Worm (Caenorhabditis elegans) whole organism, L2 larva: Measurements from ENCODE around the gene lon-2.

Experiments used
- C34F6.9 ChIP-seq: fragments of 150-350 bp; optimal IDR thresholded peaks from 2 replicates; lab custom pipeline; 2014; ENCODE audit warnings: missing biosample characterization, missing genetic modification characterization
- F13H6.1 ChIP-seq: sonication (generic microtip); optimal IDR thresholded peaks from 2 replicates; lab custom pipeline; 2016; ENCODE audit warnings: missing genetic modification characterization, missing compliant biosample characterization
- R02D3.7 ChIP-seq: fragments of 150-350 bp; optimal IDR thresholded peaks from 2 replicates; lab custom pipeline; 2014; ENCODE audit warnings: missing biosample characterization, missing genetic modification characterization
- ZK546.5 ChIP-seq: sonication (generic microtip); optimal IDR thresholded peaks from 2 replicates; lab custom pipeline; 2017; ENCODE audit warnings: missing biosample characterization, missing genetic modification characterization
- alr-1 ChIP-seq: fragments of 150-350 bp; optimal IDR thresholded peaks from 2 replicates; lab custom pipeline; 2014; ENCODE audit warnings: missing biosample characterization, missing genetic modification characterization
- aly-2 ChIP-seq: fragments of 150-350 bp; optimal IDR thresholded peaks from 2 replicates; lab custom pipeline; 2014; ENCODE audit warnings: missing biosample characterization, missing genetic modification characterization
- ama-1 ChIP-seq: fragments of 150-350 bp; optimal IDR thresholded peaks from 2 replicates; lab custom pipeline; 2018; ENCODE audit warnings: inconsistent platforms
- blmp-1 ChIP-seq: sonication (generic microtip); optimal IDR thresholded peaks from 2 replicates; lab custom pipeline; 2017; ENCODE audit warnings: missing genetic modification characterization, mild to moderate bottlenecking, missing compliant biosample characterization, antibody characterized with exemption, moderate library complexity; ENCODE audit not compliant: insufficient read depth
- ceh-16 ChIP-seq: fragments of 150-350 bp; optimal IDR thresholded peaks from 2 replicates; lab custom pipeline; 2014; ENCODE audit warnings: missing biosample characterization, missing genetic modification characterization
- ceh-82 ChIP-seq: fragments of 150-350 bp; optimal IDR thresholded peaks from 2 replicates; lab custom pipeline; 2014; ENCODE audit warnings: missing biosample characterization, missing genetic modification characterization
- crh-2 ChIP-seq: sonication (generic microtip); optimal IDR thresholded peaks from 2 replicates; lab custom pipeline; 2017; ENCODE audit warnings: missing biosample characterization, missing genetic modification characterization
- dmd-4 ChIP-seq: sonication (generic microtip); optimal IDR thresholded peaks from 2 replicates; lab custom pipeline; 2017; ENCODE audit warnings: missing biosample characterization, missing genetic modification characterization
- egl-27 ChIP-seq: sonication (generic microtip); optimal IDR thresholded peaks from 3 replicates; lab custom pipeline; 2017; ENCODE audit warnings: missing biosample characterization, missing genetic modification reagents, missing genetic modification characterization
- elt-1 ChIP-seq: fragments of 150-350 bp; optimal IDR thresholded peaks from 2 replicates; lab custom pipeline; 2014; ENCODE audit warnings: missing biosample characterization, missing genetic modification characterization
- elt-3 ChIP-seq: sonication (generic microtip); optimal IDR thresholded peaks from 2 replicates; lab custom pipeline; 2017; ENCODE audit warnings: missing biosample characterization, missing genetic modification characterization
- fos-1 ChIP-seq: fragments of 150-350 bp; optimal IDR thresholded peaks from 2 replicates; lab custom pipeline; 2014; ENCODE audit warnings: missing biosample characterization, missing genetic modification characterization
- gmeb-1 ChIP-seq: fragments of 150-350 bp; optimal IDR thresholded peaks from 2 replicates; lab custom pipeline; 2014; ENCODE audit warnings: missing biosample characterization, missing genetic modification characterization
- lin-11 ChIP-seq: fragments of 150-350 bp; sonication (generic microtip); optimal IDR thresholded peaks from 2 replicates; lab custom pipeline; 2014; ENCODE audit warnings: missing biosample characterization, missing genetic modification characterization, inconsistent platforms, mixed read lengths
- lin-13 ChIP-seq: fragments of 150-350 bp; optimal IDR thresholded peaks from 2 replicates; lab custom pipeline; 2014; ENCODE audit warnings: missing biosample characterization, missing genetic modification reagents, missing genetic modification characterization
- lin-39 ChIP-seq: fragments of 150-350 bp; optimal IDR thresholded peaks from 2 replicates; lab custom pipeline; 2014; ENCODE audit warnings: missing biosample characterization, missing genetic modification reagents, missing genetic modification characterization
- lsy-2 ChIP-seq, 2 experiments: fragments of 150-350 bp in 1 of 2; sonication (generic microtip) in 1 of 2; optimal IDR thresholded peaks; 2 replicates each; lab custom pipeline; 2014 to 2017; ENCODE audit warnings: missing biosample characterization in 2 of 2, missing genetic modification characterization in 2 of 2
- mab-5 ChIP-seq: fragments of 150-350 bp; optimal IDR thresholded peaks from 2 replicates; lab custom pipeline; 2014; ENCODE audit warnings: missing biosample characterization, missing genetic modification characterization
- mbf-1 ChIP-seq: sonication (generic microtip); optimal IDR thresholded peaks from 2 replicates; lab custom pipeline; 2017; ENCODE audit warnings: missing biosample characterization, missing genetic modification characterization
- mdl-1 ChIP-seq, 2 experiments: fragments of 150-350 bp in 1 of 2; sonication (generic microtip) in 1 of 2; optimal IDR thresholded peaks; 2 replicates each; lab custom pipeline; 2017; ENCODE audit warnings: missing biosample characterization in 2 of 2, missing genetic modification characterization in 2 of 2
- nhr-10 ChIP-seq: sonication (generic microtip); optimal IDR thresholded peaks from 2 replicates; lab custom pipeline; 2017; ENCODE audit warnings: missing biosample characterization, missing genetic modification characterization
- nhr-12 ChIP-seq: fragments of 150-350 bp; optimal IDR thresholded peaks from 2 replicates; lab custom pipeline; 2014; ENCODE audit warnings: missing biosample characterization, missing genetic modification characterization
- nhr-129 ChIP-seq: fragments of 150-350 bp; optimal IDR thresholded peaks from 2 replicates; lab custom pipeline; 2014; ENCODE audit warnings: missing biosample characterization, missing genetic modification characterization
- nhr-23 ChIP-seq: fragments of 150-350 bp; optimal IDR thresholded peaks from 2 replicates; lab custom pipeline; 2014; ENCODE audit warnings: missing biosample characterization, missing genetic modification reagents, missing genetic modification characterization
- nhr-237 ChIP-seq: fragments of 150-350 bp; optimal IDR thresholded peaks from 2 replicates; lab custom pipeline; 2014; ENCODE audit warnings: missing biosample characterization, missing genetic modification characterization
- nhr-25 ChIP-seq: fragments of 150-350 bp; sonication (generic microtip); optimal IDR thresholded peaks from 3 replicates; lab custom pipeline; 2014; ENCODE audit warnings: missing biosample characterization, missing genetic modification characterization
- nhr-6 ChIP-seq: fragments of 150-350 bp; optimal IDR thresholded peaks from 2 replicates; lab custom pipeline; 2014; ENCODE audit warnings: missing biosample characterization, missing genetic modification characterization
- nhr-77 ChIP-seq: fragments of 150-350 bp; optimal IDR thresholded peaks from 2 replicates; lab custom pipeline; 2014; ENCODE audit warnings: missing biosample characterization, missing genetic modification characterization
- peb-1 ChIP-seq: fragments of 150-350 bp; optimal IDR thresholded peaks from 2 replicates; lab custom pipeline; 2014; ENCODE audit warnings: missing biosample characterization, missing genetic modification characterization
- sem-4 ChIP-seq: fragments of 150-350 bp; optimal IDR thresholded peaks from 2 replicates; lab custom pipeline; 2014; ENCODE audit warnings: missing biosample characterization, missing genetic modification reagents, missing genetic modification characterization
- skn-1 ChIP-seq: sonication (generic microtip); optimal IDR thresholded peaks from 2 replicates; lab custom pipeline; 2017; ENCODE audit warnings: missing biosample characterization, missing genetic modification characterization
- sma-3 ChIP-seq: sonication (generic microtip); optimal IDR thresholded peaks from 2 replicates; lab custom pipeline; 2016; ENCODE audit warnings: missing genetic modification reagents, missing genetic modification characterization, missing compliant biosample characterization
- sma-9 ChIP-seq, 2 experiments: fragments of 150-350 bp in 1 of 2; sonication (generic microtip) in 1 of 2; optimal IDR thresholded peaks; 2 replicates each; lab custom pipeline; 2014 to 2016; ENCODE audit warnings: missing genetic modification characterization in 2 of 2, mild to moderate bottlenecking in 1 of 2, missing biosample characterization in 1 of 2, missing compliant biosample characterization in 1 of 2, missing genetic modification reagents in 1 of 2, moderate library complexity in 1 of 2
- snpc-4 ChIP-seq: fragments of 150-350 bp; optimal IDR thresholded peaks from 2 replicates; lab custom pipeline; 2014; ENCODE audit warnings: missing biosample characterization, missing genetic modification characterization
- unc-39 ChIP-seq: fragments of 150-350 bp; optimal IDR thresholded peaks from 2 replicates; lab custom pipeline; 2014; ENCODE audit warnings: missing biosample characterization, missing genetic modification characterization
- unc-55 ChIP-seq: fragments of 150-350 bp; sonication (generic microtip); optimal IDR thresholded peaks from 3 replicates; lab custom pipeline; 2014; ENCODE audit warnings: missing biosample characterization, missing genetic modification reagents, missing genetic modification characterization
- unc-62 ChIP-seq: fragments of 150-350 bp; optimal IDR thresholded peaks from 2 replicates; lab custom pipeline; 2014; ENCODE audit warnings: missing biosample characterization, missing genetic modification reagents, missing genetic modification characterization
- zag-1 ChIP-seq: fragments of 150-350 bp; optimal IDR thresholded peaks from 2 replicates; lab custom pipeline; 2014; ENCODE audit warnings: missing biosample characterization, missing genetic modification characterization
- ztf-1 ChIP-seq: fragments of 200-800 bp; sonication (Bioruptor generic); conservative IDR thresholded peaks from 2 replicates; pipeline ENCODE4 v1.3.6; 2022; ENCODE audit warnings: missing genetic modification characterization, missing compliant biosample characterization
- ztf-4 ChIP-seq: fragments of 150-350 bp; optimal IDR thresholded peaks from 2 replicates; lab custom pipeline; 2014; ENCODE audit warnings: missing biosample characterization, missing genetic modification characterization

The lon-2 gene

DNA sequence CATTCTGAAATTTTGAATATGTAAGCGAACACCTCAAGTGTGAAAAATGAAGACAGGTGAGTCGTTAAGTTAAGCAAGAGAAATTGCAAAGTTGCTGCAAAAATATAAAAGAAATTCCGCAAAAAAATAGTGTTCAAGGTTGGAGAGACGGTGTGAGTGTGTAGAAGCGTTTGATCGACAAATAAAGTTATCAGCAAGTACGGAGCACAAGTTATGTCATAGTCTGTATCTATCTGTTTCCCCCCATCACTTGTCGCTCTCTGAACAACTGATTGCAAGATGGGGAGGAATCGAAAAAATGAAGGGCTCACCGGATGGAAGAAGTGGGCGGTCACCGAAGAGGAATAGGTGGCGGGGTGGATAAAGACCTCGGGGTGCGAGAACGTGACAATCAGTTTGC is at the start of gene lon-2:
Gene lon-2 (minus strand): TSS at position 4 of the 400 bp plus-strand sequence.
- TF ChIP-seq fos-1 (peak; percentile 83), egl-27 (tag; lab: Kevin White, UChicago) (no peak)
- TF ChIP-seq, all 48 proteins: peak for 1

DNA sequence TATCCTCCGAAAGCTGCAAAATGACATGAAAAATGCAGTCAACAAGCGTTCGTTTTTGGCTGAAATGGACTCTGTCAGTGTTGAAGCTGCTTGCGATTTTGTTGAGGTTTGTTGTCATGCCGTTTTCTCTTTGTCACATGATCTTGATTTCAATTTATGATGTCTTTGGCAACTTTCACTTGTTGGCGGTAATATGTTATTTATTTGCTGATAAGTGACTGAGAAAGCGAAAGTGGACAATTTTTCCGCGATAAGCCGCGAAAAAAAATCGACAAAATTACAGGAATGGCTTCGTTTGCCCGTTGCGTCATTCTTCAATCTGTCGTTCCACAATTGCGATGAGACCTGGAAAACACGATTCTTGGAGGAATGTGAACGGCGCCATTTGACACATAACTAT is 46.4 kb upstream of the lon-2 start:
- no peak for TF ChIP-seq zag-1 (tag; lab: Kevin White, UChicago)
- no peak for TF ChIP-seq nhr-10 (tag; lab: Kevin White, UChicago)
- TF ChIP-seq crh-2: peak; percentile 73
- peak; percentile 10 for TF ChIP-seq sma-3 (GFP tag; lab: Kevin White, UChicago)
- TF ChIP-seq alr-1 (tag; lab: Kevin White, UChicago): no peak
- TF ChIP-seq mbf-1: no peak
- TF ChIP-seq unc-39 (tag; lab: Kevin White, UChicago): no peak
- TF ChIP-seq R02D3.7 (tag; lab: Kevin White, UChicago): no peak
- no peak for TF ChIP-seq ztf-1 (GFP tag; lab: Robert Waterston, UW)
- peak; percentile 14 for TF ChIP-seq nhr-129
- TF ChIP-seq elt-3 (tag; lab: Kevin White, UChicago): no peak
- no peak for TF ChIP-seq snpc-4
- TF ChIP-seq nhr-77 (tag; lab: Kevin White, UChicago): no peak
- no peak for TF ChIP-seq aly-2 (tag; lab: Kevin White, UChicago)
- TF ChIP-seq ceh-82: no peak
- TF ChIP-seq fos-1: peak; percentile 74
- TF ChIP-seq dmd-4 (tag; lab: Kevin White, UChicago): no peak
- no peak for TF ChIP-seq ceh-16 (tag; lab: Kevin White, UChicago)
- TF ChIP-seq skn-1: no peak
- no peak for TF ChIP-seq nhr-6 (tag; lab: Kevin White, UChicago)
- no peak for TF ChIP-seq ZK546.5 (tag; lab: Kevin White, UChicago)
- peak in 1 of 2 experiments; percentile 4 for TF ChIP-seq lsy-2 (tag; optimal IDR thresholded peaks at IDR 0.05; lab: Kevin White, UChicago)
- TF ChIP-seq F13H6.1 (tag; lab: Kevin White, UChicago): peak; percentile 64
- peak; percentile 83 for TF ChIP-seq sma-9 (GFP tag; optimal IDR thresholded peaks at IDR 0.05; lab: Kevin White, UChicago)
- TF ChIP-seq sma-9 (tag; optimal IDR thresholded peaks at IDR 0.05; lab: Kevin White, UChicago): no peak
- TF ChIP-seq blmp-1: peak; percentile 98
- TF ChIP-seq lin-13 (GFP tag; lab: Kevin White, UChicago): no peak
- TF ChIP-seq mdl-1 (tag; optimal IDR thresholded peaks at IDR 0.05; lab: Kevin White, UChicago): no peak
- TF ChIP-seq gmeb-1: peak; percentile 1
- TF ChIP-seq lin-39 (tag; lab: Kevin White, UChicago): no peak
- no peak for TF ChIP-seq ama-1 (lab: Kevin White, UChicago)
- no peak for TF ChIP-seq mab-5 (tag; lab: Kevin White, UChicago)
- TF ChIP-seq nhr-237 (tag; lab: Kevin White, UChicago): no peak
- TF ChIP-seq peb-1: no peak
- no peak for TF ChIP-seq nhr-12 (tag; lab: Kevin White, UChicago)
- TF ChIP-seq elt-1 (tag; lab: Kevin White, UChicago): no peak
- no peak for TF ChIP-seq sem-4 (tag; lab: Kevin White, UChicago)
- no peak for TF ChIP-seq C34F6.9 (tag; lab: Kevin White, UChicago)
- no peak for TF ChIP-seq unc-62 (GFP tag; lab: Kevin White, UChicago)

DNA sequence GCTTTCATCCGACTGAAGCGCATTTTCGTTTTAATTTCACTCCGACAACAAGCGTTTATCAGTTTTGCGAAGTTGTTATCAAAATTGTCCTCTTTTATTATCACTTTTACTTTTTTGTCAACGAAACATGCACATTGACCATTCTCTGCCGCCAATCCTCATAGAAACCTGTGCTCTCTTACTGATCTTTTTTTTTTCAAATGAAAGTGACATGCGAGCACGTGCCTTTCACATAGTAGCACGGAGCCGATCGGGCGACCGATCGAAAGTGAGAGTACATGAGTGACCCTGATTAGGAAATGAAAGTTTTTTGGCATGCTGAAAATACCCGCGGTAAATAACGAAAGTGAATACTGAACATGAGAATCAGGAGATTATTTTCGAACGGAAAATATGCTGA is 45.2 kb upstream of the lon-2 start:
- TF ChIP-seq C34F6.9 (tag; lab: Kevin White, UChicago): no peak
- TF ChIP-seq blmp-1: peak; percentile 91
- peak; percentile 11 for TF ChIP-seq egl-27 (tag; lab: Kevin White, UChicago)
- TF ChIP-seq sma-3 (GFP tag; lab: Kevin White, UChicago): peak; percentile 41
- TF ChIP-seq nhr-25: no peak
- no peak for TF ChIP-seq R02D3.7 (tag; lab: Kevin White, UChicago)
- peak; percentile 63 for TF ChIP-seq crh-2
- peak; percentile 53 for TF ChIP-seq sma-9 (GFP tag; optimal IDR thresholded peaks at IDR 0.05; lab: Kevin White, UChicago)
- TF ChIP-seq sma-9 (tag; optimal IDR thresholded peaks at IDR 0.05; lab: Kevin White, UChicago): no peak
- peak in 1 of 2 experiments; percentile 26 for TF ChIP-seq mdl-1 (tag; optimal IDR thresholded peaks at IDR 0.05; lab: Kevin White, UChicago)
- TF ChIP-seq ama-1 (lab: Kevin White, UChicago): no peak
- no peak for TF ChIP-seq unc-55 (GFP tag; lab: Kevin White, UChicago)
- no peak for TF ChIP-seq nhr-6 (tag; lab: Kevin White, UChicago)
- peak; percentile 40 for TF ChIP-seq fos-1
- TF ChIP-seq unc-39 (tag; lab: Kevin White, UChicago): no peak
- TF ChIP-seq nhr-23 (tag; lab: Kevin White, UChicago): no peak
- no peak for TF ChIP-seq nhr-10 (tag; lab: Kevin White, UChicago)
- TF ChIP-seq dmd-4 (tag; lab: Kevin White, UChicago): no peak
- no peak for TF ChIP-seq mab-5 (tag; lab: Kevin White, UChicago)
- TF ChIP-seq ztf-4 (tag; lab: Kevin White, UChicago): no peak
- TF ChIP-seq nhr-12 (tag; lab: Kevin White, UChicago): no peak
- TF ChIP-seq gmeb-1: peak; percentile 75
- no peak for TF ChIP-seq nhr-77 (tag; lab: Kevin White, UChicago)
- no peak for TF ChIP-seq lsy-2 (tag; optimal IDR thresholded peaks at IDR 0.05; lab: Kevin White, UChicago)
- TF ChIP-seq peb-1: no peak
- TF ChIP-seq F13H6.1 (tag; lab: Kevin White, UChicago): peak; percentile 88
- TF ChIP-seq skn-1: no peak
- TF ChIP-seq elt-3 (tag; lab: Kevin White, UChicago): no peak
- no peak for TF ChIP-seq elt-1 (tag; lab: Kevin White, UChicago)
- TF ChIP-seq lin-11: no peak
- TF ChIP-seq ztf-1 (GFP tag; lab: Robert Waterston, UW): no peak
- no peak for TF ChIP-seq zag-1 (tag; lab: Kevin White, UChicago)
- no peak for TF ChIP-seq lin-39 (tag; lab: Kevin White, UChicago)
- no peak for TF ChIP-seq nhr-129
- no peak for TF ChIP-seq unc-62 (GFP tag; lab: Kevin White, UChicago)
- no peak for TF ChIP-seq sem-4 (tag; lab: Kevin White, UChicago)
- no peak for TF ChIP-seq nhr-237 (tag; lab: Kevin White, UChicago)
- no peak for TF ChIP-seq snpc-4
